Worm (Caenorhabditis elegans) whole organism, L1 larva: ENCODE measurements around the gene C39D10.2.
A peak's percentile ranks its signal among the peaks of the same experiment; 100 is the strongest.

ENCODE experiments used
- C16A3.4 ChIP-seq: fragments of 150-350 bp; optimal IDR thresholded peaks from 2 replicates; lab custom pipeline; 2014; ENCODE audit warnings: missing biosample characterization, missing genetic modification characterization
- C34B4.2 ChIP-seq: sonication (generic microtip); optimal IDR thresholded peaks from 2 replicates; lab custom pipeline; 2017; ENCODE audit warnings: mild to moderate bottlenecking, missing genetic modification characterization, missing compliant biosample characterization
- F16B12.6 ChIP-seq: fragments of 150-350 bp; optimal IDR thresholded peaks from 2 replicates; lab custom pipeline; 2014; ENCODE audit warnings: missing biosample characterization, missing genetic modification characterization
- blmp-1 ChIP-seq: fragments of 150-350 bp; optimal IDR thresholded peaks from 2 replicates; lab custom pipeline; 2014; ENCODE audit warnings: missing biosample characterization, missing genetic modification characterization
- elt-3 ChIP-seq, 6 experiments: fragments of 150-350 bp in 1 of 6; sonication (generic microtip); optimal IDR thresholded peaks; 2 replicates each; lab custom pipeline; 2017 to 2018; ENCODE audit warnings: missing biosample characterization in 6 of 6, missing genetic modification characterization in 6 of 6, inconsistent platforms in 1 of 6
- hlh-4 ChIP-seq: sonication (generic microtip); optimal IDR thresholded peaks from 2 replicates; lab custom pipeline; 2016; ENCODE audit warnings: mild to moderate bottlenecking, missing genetic modification characterization, missing compliant biosample characterization
- irx-1 ChIP-seq: sonication (generic microtip); optimal IDR thresholded peaks from 2 replicates; lab custom pipeline; 2016; ENCODE audit warnings: missing genetic modification characterization, missing compliant biosample characterization
- lin-13 ChIP-seq: fragments of 150-350 bp; optimal IDR thresholded peaks from 2 replicates; lab custom pipeline; 2014; ENCODE audit warnings: missing biosample characterization, missing genetic modification reagents, missing genetic modification characterization
- lin-15B ChIP-seq: fragments of 150-350 bp; sonication (generic microtip); optimal IDR thresholded peaks from 3 replicates; lab custom pipeline; 2014; ENCODE audit warnings: missing biosample characterization, missing genetic modification characterization
- lin-35 ChIP-seq, 2 experiments: fragments of 150-350 bp; optimal IDR thresholded peaks; 2 replicates each; lab custom pipeline; 2014; ENCODE audit warnings: missing biosample characterization in 2 of 2, missing genetic modification characterization in 2 of 2, missing genetic modification reagents in 2 of 2
- lsy-2 ChIP-seq, 2 experiments: fragments of 150-350 bp; optimal IDR thresholded peaks; 2 replicates each; lab custom pipeline; 2014; ENCODE audit warnings: missing biosample characterization in 2 of 2, missing genetic modification characterization in 2 of 2
- mab-9 ChIP-seq: fragments of 200-800 bp; sonication (Bioruptor generic); IDR thresholded peaks from 2 replicates; pipeline ENCODE4 v1.3.6; 2022; ENCODE audit warnings: missing genetic modification reagents, missing genetic modification characterization, missing compliant biosample characterization
- mdl-1 ChIP-seq, 2 experiments: fragments of 150-350 bp; optimal IDR thresholded peaks; 2 replicates each; lab custom pipeline; 2014 to 2017; ENCODE audit warnings: missing biosample characterization in 2 of 2, missing genetic modification characterization in 2 of 2, inconsistent platforms in 1 of 2
- nhr-20 ChIP-seq: sonication (generic microtip); optimal IDR thresholded peaks from 2 replicates; lab custom pipeline; 2016; ENCODE audit warnings: mild to moderate bottlenecking, missing genetic modification characterization, missing compliant biosample characterization
- nhr-237 ChIP-seq: fragments of 150-350 bp; optimal IDR thresholded peaks from 2 replicates; lab custom pipeline; 2014; ENCODE audit warnings: missing biosample characterization, missing genetic modification characterization
- nhr-71 ChIP-seq: sonication (generic microtip); optimal IDR thresholded peaks from 2 replicates; lab custom pipeline; 2016; ENCODE audit warnings: mild to moderate bottlenecking, missing genetic modification characterization, moderate library complexity, missing compliant biosample characterization
- nhr-76 ChIP-seq: sonication (generic microtip); optimal IDR thresholded peaks from 2 replicates; lab custom pipeline; 2017; ENCODE audit warnings: missing biosample characterization, missing genetic modification characterization
- nhr-85 ChIP-seq: sonication (generic microtip); peaks from one replicate; lab custom pipeline; 2016; ENCODE audit warnings: missing genetic modification characterization, inconsistent platforms, missing compliant biosample characterization
- nhr-90 ChIP-seq: sonication (generic microtip); optimal IDR thresholded peaks from 2 replicates; lab custom pipeline; 2016; ENCODE audit warnings: mild to moderate bottlenecking, missing genetic modification characterization, missing compliant biosample characterization; ENCODE audit not compliant: poor library complexity
- rnt-1 ChIP-seq: sonication (generic microtip); optimal IDR thresholded peaks from 2 replicates; lab custom pipeline; 2016; ENCODE audit warnings: mild to moderate bottlenecking, missing genetic modification characterization, moderate library complexity, missing compliant biosample characterization
- sup-37 ChIP-seq: fragments of 200-800 bp; sonication (Bioruptor generic); optimal IDR thresholded peaks from 2 replicates; lab custom pipeline; 2018; ENCODE audit warnings: mild to moderate bottlenecking, missing genetic modification characterization, missing compliant biosample characterization
- tlp-1 ChIP-seq: fragments of 150-350 bp; optimal IDR thresholded peaks from 2 replicates; lab custom pipeline; 2014; ENCODE audit warnings: missing biosample characterization, missing genetic modification characterization
- unc-130 ChIP-seq: fragments of 150-350 bp; optimal IDR thresholded peaks from 2 replicates; lab custom pipeline; 2017; ENCODE audit warnings: missing biosample characterization, missing genetic modification characterization, inconsistent platforms
- unc-62 ChIP-seq: fragments of 150-350 bp; optimal IDR thresholded peaks from 2 replicates; lab custom pipeline; 2014; ENCODE audit warnings: missing biosample characterization, missing genetic modification reagents, missing genetic modification characterization
- vab-15 ChIP-seq: sonication (generic microtip); optimal IDR thresholded peaks from 2 replicates; lab custom pipeline; 2017; ENCODE audit warnings: missing genotype, mild to moderate bottlenecking, missing genetic modification characterization, missing compliant biosample characterization
- xbp-1 ChIP-seq: sonication (generic microtip); optimal IDR thresholded peaks from 2 replicates; lab custom pipeline; 2016; ENCODE audit warnings: missing genetic modification characterization, missing compliant biosample characterization
- zag-1 ChIP-seq: fragments of 150-350 bp; optimal IDR thresholded peaks from 2 replicates; lab custom pipeline; 2014; ENCODE audit warnings: missing biosample characterization, missing genetic modification characterization

The C39D10.2 gene

DNA sequence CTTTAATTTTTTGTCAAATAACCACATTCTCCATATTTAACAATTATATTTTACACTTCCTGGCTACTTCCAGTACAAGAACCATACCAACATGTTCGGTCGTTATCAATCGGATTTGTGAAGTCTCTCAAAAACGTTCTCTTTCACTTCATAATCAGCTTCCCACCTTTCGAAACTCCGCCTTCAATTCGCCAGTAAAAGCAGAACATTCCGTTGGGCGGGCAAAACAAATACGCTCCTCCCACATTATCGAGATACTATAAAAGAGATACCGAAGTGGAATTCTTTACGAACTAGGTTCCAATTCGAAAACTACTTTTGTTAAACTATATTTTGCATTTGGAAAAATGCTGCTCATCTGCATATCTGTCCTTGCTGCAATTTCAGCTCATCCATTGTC lies 41.4 kb downstream of the C39D10.2 start, which contains the start of gene zig-3:
Gene zig-3, plus strand, starts transcription at position 301 of the 400 bp plus-strand sequence.
- TF ChIP-seq lin-15B, result no peak
- TF ChIP-seq mab-9 (GFP tag; lab: Robert Waterston, UW), result no peak
- TF ChIP-seq nhr-237, result no peak
- TF ChIP-seq zag-1, result no peak
- TF ChIP-seq irx-1 (tag; lab: Kevin White, UChicago), result no peak
- no peak for TF ChIP-seq nhr-76
- no peak for TF ChIP-seq tlp-1
- no peak for TF ChIP-seq rnt-1 (tag; lab: Kevin White, UChicago)
- no peak for TF ChIP-seq C34B4.2 (tag; lab: Kevin White, UChicago)
- no peak for TF ChIP-seq lsy-2 (tag; optimal IDR thresholded peaks at IDR 0.05; lab: Kevin White, UChicago)
- no peak for TF ChIP-seq nhr-85
- TF ChIP-seq, all 84 proteins: peak for 0

ce11 chrX:7932453-7932852 lies 43.4 kb downstream of the C39D10.2 start:
- peak; percentile 56 for TF ChIP-seq nhr-20 (tag; lab: Kevin White, UChicago)
- peak in 1 of 6 experiments; percentile 77 for TF ChIP-seq elt-3 (tag; optimal IDR thresholded peaks at IDR 0.05; lab: Kevin White, UChicago)
- peak in 1 of 2 experiments; percentile 55 for TF ChIP-seq lin-35 (GFP tag; optimal IDR thresholded peaks at IDR 0.05; lab: Kevin White, UChicago)
- TF ChIP-seq sup-37 (GFP tag; lab: Kevin White, UChicago), result no peak
- TF ChIP-seq F16B12.6, result no peak
- peak; percentile 66 for TF ChIP-seq vab-15 (tag; lab: Kevin White, UChicago)
- no peak for TF ChIP-seq xbp-1 (tag; lab: Kevin White, UChicago)
- peak in 1 of 2 experiments; percentile 77 for TF ChIP-seq mdl-1 (tag; optimal IDR thresholded peaks at IDR 0.05; lab: Kevin White, UChicago)
- peak; percentile 35 for TF ChIP-seq nhr-71 (tag; lab: Kevin White, UChicago)
- peak; percentile 69 for TF ChIP-seq unc-130 (tag; lab: Kevin White, UChicago)
- peak; percentile 70 for TF ChIP-seq blmp-1 (tag; lab: Kevin White, UChicago)
- peak; percentile 74 for TF ChIP-seq nhr-85
- no peak for TF ChIP-seq hlh-4 (tag; lab: Kevin White, UChicago)
- TF ChIP-seq nhr-90 (tag; lab: Kevin White, UChicago), result no peak
- no peak for TF ChIP-seq unc-62 (GFP tag; lab: Kevin White, UChicago)
- TF ChIP-seq lin-13 (GFP tag; lab: Kevin White, UChicago), result no peak
- TF ChIP-seq C16A3.4, result peak; percentile 26
- TF ChIP-seq, all 84 proteins: peak for 10
